Fruit fly (Drosophila melanogaster) whole organism, embryonic: Measurements from ENCODE around the gene DCAF12.
A peak's percentile ranks its signal among the peaks of the same experiment; 100 is the strongest.

Source experiments
- CG12236 ChIP-seq: fragments of 200-800 bp; sonication (Bioruptor generic); optimal IDR thresholded peaks from 2 replicates; lab custom pipeline; 2016; ENCODE audit warnings: missing biosample characterization, missing genetic modification characterization
- CG12769 ChIP-seq: fragments of 200-800 bp; sonication (Bioruptor generic); optimal IDR thresholded peaks from 2 replicates; lab custom pipeline; 2019; ENCODE audit warnings: missing biosample characterization, mild to moderate bottlenecking, missing genetic modification characterization, moderate library complexity
- CG13424 ChIP-seq: fragments of 200-800 bp; sonication (Bioruptor generic); optimal IDR thresholded peaks from 2 replicates; lab custom pipeline; 2019; ENCODE audit warnings: missing biosample characterization, mild to moderate bottlenecking, missing genetic modification characterization, moderate library complexity
- CG14710 ChIP-seq: fragments of 200-800 bp; sonication (Bioruptor generic); optimal IDR thresholded peaks from 3 replicates; lab custom pipeline; 2019; ENCODE audit warnings: missing biosample characterization, mild to moderate bottlenecking, missing genetic modification characterization, moderate library complexity
- CG15696 ChIP-seq: fragments of 200-800 bp; sonication (Bioruptor generic); optimal IDR thresholded peaks from 2 replicates; lab custom pipeline; 2019; ENCODE audit warnings: missing biosample characterization, mild to moderate bottlenecking, missing genetic modification characterization, moderate library complexity
- CG16779 ChIP-seq: fragments of 200-800 bp; sonication (Bioruptor generic); IDR thresholded peaks from 2 replicates; pipeline ENCODE4 v1.3.6; 2022; ENCODE audit warnings: missing biosample characterization, missing genetic modification characterization
- CG16813 ChIP-seq: fragments of 200-800 bp; sonication (Bioruptor generic); IDR thresholded peaks from 3 replicates; pipeline ENCODE4 v1.3.6; 2022; ENCODE audit warnings: missing biosample characterization, missing genetic modification characterization; ENCODE audit not compliant: partially characterized antibody
- CG17385 ChIP-seq: fragments of 200-800 bp; sonication (Bioruptor generic); optimal IDR thresholded peaks from 3 replicates; lab custom pipeline; 2018; ENCODE audit warnings: missing biosample characterization, mild to moderate bottlenecking, missing genetic modification characterization
- CG17829 ChIP-seq: fragments of 200-800 bp; optimal IDR thresholded peaks from 2 replicates; lab custom pipeline; 2019; ENCODE audit warnings: missing biosample characterization, mild to moderate bottlenecking, missing genetic modification characterization, moderate library complexity
- CG18619 ChIP-seq: fragments of 200-800 bp; sonication (Bioruptor generic); optimal IDR thresholded peaks from 3 replicates; lab custom pipeline; 2017; ENCODE audit warnings: missing biosample characterization, mild to moderate bottlenecking, missing genetic modification characterization
- CG32772 ChIP-seq: fragments of 200-800 bp; sonication (Bioruptor generic); IDR thresholded peaks from 2 replicates; pipeline ENCODE4 v1.3.6; 2022; ENCODE audit warnings: missing biosample characterization, missing genetic modification characterization
- CG6654 ChIP-seq: fragments of 200-800 bp; sonication (Bioruptor generic); optimal IDR thresholded peaks from 2 replicates; lab custom pipeline; 2017; ENCODE audit warnings: missing biosample characterization, mild to moderate bottlenecking, missing genetic modification characterization
- CG7839 ChIP-seq: fragments of 200-800 bp; sonication (Bioruptor generic); optimal IDR thresholded peaks from 3 replicates; lab custom pipeline; 2018; ENCODE audit warnings: missing biosample characterization, mild to moderate bottlenecking, missing genetic modification characterization, moderate library complexity
- CG8089 ChIP-seq: fragments of 200-800 bp; sonication (Bioruptor generic); optimal IDR thresholded peaks from 3 replicates; lab custom pipeline; 2016; ENCODE audit warnings: missing biosample characterization, missing genetic modification characterization
- CG9876 ChIP-seq: fragments of 200-800 bp; sonication (Bioruptor generic); optimal IDR thresholded peaks from 2 replicates; lab custom pipeline; 2016; ENCODE audit warnings: missing biosample characterization, missing genetic modification characterization
- D19B ChIP-seq: fragments of 200-800 bp; sonication (Bioruptor generic); optimal IDR thresholded peaks from 2 replicates; lab custom pipeline; 2017; ENCODE audit warnings: missing biosample characterization, mild to moderate bottlenecking, missing genetic modification characterization
- Eip74EF ChIP-seq, 2 experiments: fragments of 200-800 bp in 1 of 2; fragments of >200 bp in 1 of 2; sonication (Bioruptor generic) in 1 of 2; optimal IDR thresholded peaks; 2 replicates each; lab custom pipeline; 2017 to 2019; ENCODE audit warnings: missing biosample characterization in 2 of 2, missing genetic modification characterization in 2 of 2, mild to moderate bottlenecking in 1 of 2, moderate library complexity in 1 of 2
- Ets65A ChIP-seq: fragments of 200-800 bp; sonication (Bioruptor generic); peaks from one replicate; lab custom pipeline; 2016; ENCODE audit warnings: missing biosample characterization, missing genetic modification characterization
- HHEX ChIP-seq: fragments of 200-800 bp; sonication (Bioruptor generic); optimal IDR thresholded peaks from 3 replicates; lab custom pipeline; 2017; ENCODE audit warnings: missing biosample characterization, mild to moderate bottlenecking, missing genetic modification characterization, missing genetic modification reagents
- Hmr ChIP-seq: fragments of 200-800 bp; sonication (Bioruptor generic); optimal IDR thresholded peaks from 3 replicates; lab custom pipeline; 2017; ENCODE audit warnings: mild to moderate bottlenecking, missing biosample characterization, missing genetic modification reagents, missing genetic modification characterization
- Spps ChIP-seq: fragments of 200-800 bp; sonication (Bioruptor generic); optimal IDR thresholded peaks from 2 replicates; lab custom pipeline; 2018; ENCODE audit warnings: missing biosample characterization, mild to moderate bottlenecking, missing genetic modification characterization
- Vsx1 ChIP-seq: fragments of 200-800 bp; sonication (Bioruptor generic); optimal IDR thresholded peaks from 2 replicates; lab custom pipeline; 2017; ENCODE audit warnings: missing biosample characterization, mild to moderate bottlenecking, missing genetic modification characterization, missing genetic modification reagents
- az2 ChIP-seq: fragments of 200-800 bp; sonication (Bioruptor generic); optimal IDR thresholded peaks from 3 replicates; lab custom pipeline; 2016; ENCODE audit warnings: missing biosample characterization, missing genetic modification characterization
- bab2 ChIP-seq: fragments of 200-800 bp; sonication (Bioruptor generic); optimal IDR thresholded peaks from 2 replicates; lab custom pipeline; 2016; ENCODE audit warnings: missing biosample characterization, missing genetic modification characterization
- bcd ChIP-seq: fragments of 200-800 bp; sonication (Bioruptor generic); optimal IDR thresholded peaks from 2 replicates; lab custom pipeline; 2017; ENCODE audit warnings: missing biosample characterization, mild to moderate bottlenecking, missing genetic modification characterization
- corto ChIP-seq: fragments of 200-800 bp; sonication (Bioruptor generic); optimal IDR thresholded peaks from 2 replicates; lab custom pipeline; 2016; ENCODE audit warnings: missing biosample characterization, mild to moderate bottlenecking, missing genetic modification characterization, moderate library complexity
- dm ChIP-seq: fragments of 200-800 bp; sonication (Bioruptor generic); optimal IDR thresholded peaks from 3 replicates; lab custom pipeline; 2016; ENCODE audit warnings: missing biosample characterization, missing genetic modification characterization
- dpn ChIP-seq, 2 experiments: fragments of 200-800 bp; sonication (Bioruptor generic); optimal IDR thresholded peaks; 3 replicates each; lab custom pipeline; 2016; ENCODE audit warnings: missing biosample characterization in 2 of 2, missing genetic modification characterization in 2 of 2
- exex ChIP-seq: fragments of 200-800 bp; sonication (Bioruptor generic); optimal IDR thresholded peaks from 4 replicates; lab custom pipeline; 2018; ENCODE audit warnings: missing biosample characterization, mild to moderate bottlenecking, missing genetic modification characterization, moderate library complexity
- fd3F ChIP-seq: fragments of 200-800 bp; sonication (Bioruptor generic); optimal IDR thresholded peaks from 2 replicates; lab custom pipeline; 2018; ENCODE audit warnings: missing biosample characterization, mild to moderate bottlenecking, missing genetic modification characterization, moderate library complexity
- fd96Cb ChIP-seq: fragments of 200-800 bp; sonication (Bioruptor generic); optimal IDR thresholded peaks from 2 replicates; lab custom pipeline; 2018; ENCODE audit warnings: missing biosample characterization, mild to moderate bottlenecking, missing genetic modification characterization, moderate library complexity
- gcm ChIP-seq: fragments of 200-800 bp; sonication (Bioruptor generic); optimal IDR thresholded peaks from 2 replicates; lab custom pipeline; 2019; ENCODE audit warnings: missing biosample characterization, mild to moderate bottlenecking, missing genetic modification characterization, moderate library complexity
- gem ChIP-seq: fragments of 200-800 bp; sonication (Bioruptor generic); optimal IDR thresholded peaks from 2 replicates; lab custom pipeline; 2019; ENCODE audit warnings: missing biosample characterization, mild to moderate bottlenecking, missing genetic modification characterization, moderate library complexity
- h ChIP-seq: fragments of >200 bp; optimal IDR thresholded peaks from 2 replicates; lab custom pipeline; 2017
- mirr ChIP-seq: fragments of 200-800 bp; sonication (Bioruptor generic); optimal IDR thresholded peaks from 3 replicates; lab custom pipeline; 2018; ENCODE audit warnings: missing biosample characterization, mild to moderate bottlenecking, missing genetic modification characterization
- nerfin-2 ChIP-seq: fragments of 200-800 bp; sonication (Bioruptor generic); IDR thresholded peaks from 2 replicates; pipeline ENCODE4 v1.3.6; 2022; ENCODE audit warnings: missing biosample characterization, missing genetic modification characterization; ENCODE audit not compliant: partially characterized antibody
- ro ChIP-seq: fragments of 200-800 bp; sonication (Bioruptor generic); IDR thresholded peaks from 2 replicates; pipeline ENCODE4 v1.3.6; 2022; ENCODE audit warnings: missing biosample characterization, missing genetic modification characterization
- salm ChIP-seq: fragments of 200-800 bp; sonication (Bioruptor generic); optimal IDR thresholded peaks from 2 replicates; lab custom pipeline; 2018; ENCODE audit warnings: missing biosample characterization, mild to moderate bottlenecking, missing genetic modification characterization
- sima ChIP-seq: fragments of 200-800 bp; sonication (Bioruptor generic); optimal IDR thresholded peaks from 2 replicates; lab custom pipeline; 2016; ENCODE audit warnings: missing biosample characterization, missing genetic modification characterization

Gene DCAF12

dm6 chr3R:12016828-12017280 is at the start of gene DCAF12, which contains the start of gene Spt3 (continued):
- TF ChIP-seq dpn (GFP tag; optimal IDR thresholded peaks at IDR 0.05; lab: Kevin White, UChicago) (peak in 1 of 2 experiments; percentile 45), HHEX (GFP tag; lab: Kevin White, UChicago) (no peak), D19B (GFP tag; lab: Kevin White, UChicago) (peak; percentile 10), Hmr (GFP tag; lab: Kevin White, UChicago) (no peak), mirr (GFP tag; lab: Kevin White, UChicago) (no peak), CG32772 (0 out of 2 replicates have a peak, but pooled peaks have one; percentile 23), CG17829 (peak; percentile 74), az2 (GFP tag; lab: Kevin White, UChicago) (peak; percentile 13), sima (GFP tag; lab: Kevin White, UChicago) (no peak), CG16813 (peak; percentile 96), ro (GFP tag; lab: Robert Waterston, UW) (no peak), Spps (tag; lab: Kevin White, UChicago) (peak; percentile 28), CG9876 (no peak), CG12769 (tag; lab: Kevin White, UChicago) (no peak), dm (GFP tag; lab: Kevin White, UChicago) (no peak), CG18619 (no peak), h (lab: Kevin White, UChicago) (no peak), CG7839 (tag; lab: Kevin White, UChicago) (no peak), Eip74EF (GFP tag; optimal IDR thresholded peaks at IDR 0.05; lab: Kevin White, UChicago) (no peak), CG12236 (no peak), CG14710 (tag; lab: Kevin White, UChicago) (peak; percentile 83), bab2 (no peak), gcm (GFP tag; lab: Kevin White, UChicago) (peak; percentile 51), CG6654 (no peak), nerfin-2 (GFP tag; lab: Robert Waterston, UW) (peak; percentile 70)

dm6 chr3R:12062844-12063243 is 46.0 kb upstream of the DCAF12 start, which contains the start of gene CG14740:
TSS of gene CG14740 (minus strand) at chr3R:12062944.
- TF ChIP-seq fd3F (GFP tag; lab: Kevin White, UChicago) (no peak), CG17385 (GFP tag; lab: Kevin White, UChicago) (no peak), gcm (GFP tag; lab: Kevin White, UChicago) (no peak), salm (tag; lab: Kevin White, UChicago) (no peak), CG16779 (no peak), fd96Cb (tag; lab: Kevin White, UChicago) (no peak), Vsx1 (GFP tag; lab: Kevin White, UChicago) (no peak), CG13424 (tag; lab: Kevin White, UChicago) (no peak), CG15696 (no peak), CG8089 (GFP tag; lab: Kevin White, UChicago) (no peak)
- TF ChIP-seq, all 482 proteins: peak for 0

dm6 chr3R:12049113-12049512 is 32.3 kb upstream of the DCAF12 start, which contains the start of gene CG14739:
TSS of gene CG14739 (minus strand) at chr3R:12049213.
- TF ChIP-seq exex (tag; lab: Kevin White, UChicago) (no peak), gem (no peak), corto (no peak), bcd (GFP tag; lab: Kevin White, UChicago) (no peak), gcm (GFP tag; lab: Kevin White, UChicago) (no peak), Ets65A (GFP tag; lab: Kevin White, UChicago) (peak; percentile 40)
- TF ChIP-seq, all 482 proteins: peak for 1
